Worm (Caenorhabditis elegans) whole organism, L3 larva: Measurements from ENCODE around the gene F35H10.2.

Experiments used
- R02D3.7 ChIP-seq: fragments of 150-350 bp; optimal IDR thresholded peaks from 2 replicates; lab custom pipeline; 2014; ENCODE audit warnings: missing biosample characterization, missing genetic modification characterization
- ZK546.5 ChIP-seq: sonication (generic microtip); optimal IDR thresholded peaks from 2 replicates; lab custom pipeline; 2017; ENCODE audit warnings: missing biosample characterization, missing genetic modification characterization
- aly-2 ChIP-seq: fragments of 150-350 bp; optimal IDR thresholded peaks from 2 replicates; lab custom pipeline; 2014; ENCODE audit warnings: missing biosample characterization, missing genetic modification characterization
- ceh-16 ChIP-seq: sonication (generic microtip); optimal IDR thresholded peaks from 2 replicates; lab custom pipeline; 2017; ENCODE audit warnings: missing biosample characterization, missing genetic modification characterization
- ceh-28 ChIP-seq: fragments of 150-350 bp; optimal IDR thresholded peaks from 2 replicates; lab custom pipeline; 2014; ENCODE audit warnings: missing biosample characterization, missing genetic modification reagents, missing genetic modification characterization
- ceh-82 ChIP-seq: fragments of 150-350 bp; optimal IDR thresholded peaks from 2 replicates; lab custom pipeline; 2014; ENCODE audit warnings: missing biosample characterization, missing genetic modification characterization
- ceh-9 ChIP-seq: sonication (generic microtip); optimal IDR thresholded peaks from 2 replicates; lab custom pipeline; 2018; ENCODE audit warnings: missing biosample characterization, missing genetic modification characterization
- daf-12 ChIP-seq: fragments of 150-350 bp; optimal IDR thresholded peaks from 2 replicates; lab custom pipeline; 2014; ENCODE audit warnings: missing biosample characterization, missing genetic modification reagents, missing genetic modification characterization
- egl-27 ChIP-seq: sonication (generic microtip); optimal IDR thresholded peaks from 4 replicates; lab custom pipeline; 2017; ENCODE audit warnings: missing biosample characterization, missing genetic modification reagents, missing genetic modification characterization
- egl-5 ChIP-seq: fragments of 150-350 bp; optimal IDR thresholded peaks from 2 replicates; lab custom pipeline; 2017; ENCODE audit warnings: missing biosample characterization, missing genetic modification reagents, missing genetic modification characterization, inconsistent platforms
- elt-1 ChIP-seq: fragments of 150-350 bp; optimal IDR thresholded peaks from 2 replicates; lab custom pipeline; 2014; ENCODE audit warnings: missing biosample characterization, missing genetic modification characterization
- elt-2 ChIP-seq: sonication (generic microtip); optimal IDR thresholded peaks from 2 replicates; lab custom pipeline; 2016; ENCODE audit warnings: missing genetic modification reagents, mild to moderate bottlenecking, missing genetic modification characterization, missing compliant biosample characterization
- elt-3 ChIP-seq, 3 experiments: fragments of 150-350 bp in 1 of 3; sonication (generic microtip) in 2 of 3; optimal IDR thresholded peaks; 2 replicates in 2 of 3; 4 replicates in 1 of 3; lab custom pipeline; 2014 to 2017; ENCODE audit warnings: missing biosample characterization in 3 of 3, missing genetic modification characterization in 3 of 3
- eor-1 ChIP-seq, 2 experiments: fragments of 150-350 bp; optimal IDR thresholded peaks; 2 replicates each; lab custom pipeline; 2014 to 2018; ENCODE audit warnings: missing biosample characterization in 2 of 2, missing genetic modification characterization in 2 of 2
- fkh-10 ChIP-seq: sonication (generic microtip); optimal IDR thresholded peaks from 2 replicates; lab custom pipeline; 2017; ENCODE audit warnings: missing biosample characterization, missing genetic modification reagents, missing genetic modification characterization
- fkh-2 ChIP-seq: fragments of 150-350 bp; optimal IDR thresholded peaks from 2 replicates; lab custom pipeline; 2014; ENCODE audit warnings: missing biosample characterization, missing genetic modification reagents, missing genetic modification characterization
- hmg-11 ChIP-seq: sonication (generic microtip); optimal IDR thresholded peaks from 2 replicates; lab custom pipeline; 2016; ENCODE audit warnings: missing genetic modification characterization, missing compliant biosample characterization
- jun-1 ChIP-seq: fragments of 150-350 bp; optimal IDR thresholded peaks from 2 replicates; lab custom pipeline; 2014; ENCODE audit warnings: missing biosample characterization, missing genetic modification reagents, missing genetic modification characterization
- lin-15B ChIP-seq: fragments of 150-350 bp; optimal IDR thresholded peaks from 2 replicates; lab custom pipeline; 2014; ENCODE audit warnings: missing biosample characterization, missing genetic modification characterization
- lin-39 ChIP-seq: fragments of 150-350 bp; optimal IDR thresholded peaks from 2 replicates; lab custom pipeline; 2018; ENCODE audit warnings: missing biosample characterization, missing genetic modification reagents, missing genetic modification characterization
- lsy-12 ChIP-seq: sonication (generic microtip); optimal IDR thresholded peaks from 2 replicates; lab custom pipeline; 2016; ENCODE audit warnings: mild to moderate bottlenecking, missing genetic modification characterization, missing compliant biosample characterization
- mdl-1 ChIP-seq: fragments of 150-350 bp; optimal IDR thresholded peaks from 2 replicates; lab custom pipeline; 2014; ENCODE audit warnings: missing biosample characterization, missing genetic modification characterization
- mml-1 ChIP-seq: fragments of 150-350 bp; sonication (generic microtip); optimal IDR thresholded peaks from 3 replicates; lab custom pipeline; 2014; ENCODE audit warnings: missing biosample characterization, missing genetic modification characterization
- nfya-1 ChIP-seq: sonication (generic microtip); optimal IDR thresholded peaks from 2 replicates; lab custom pipeline; 2017; ENCODE audit warnings: missing genetic modification characterization, mild to moderate bottlenecking, missing compliant biosample characterization, antibody characterized with exemption, moderate library complexity; ENCODE audit not compliant: insufficient read depth
- nhr-11 ChIP-seq: fragments of 150-350 bp; optimal IDR thresholded peaks from 2 replicates; lab custom pipeline; 2014; ENCODE audit warnings: missing biosample characterization, missing genetic modification characterization
- nhr-12 ChIP-seq: fragments of 150-350 bp; optimal IDR thresholded peaks from 2 replicates; lab custom pipeline; 2014; ENCODE audit warnings: missing biosample characterization, missing genetic modification characterization
- nhr-23 ChIP-seq: fragments of 150-350 bp; optimal IDR thresholded peaks from 2 replicates; lab custom pipeline; 2014; ENCODE audit warnings: missing biosample characterization, missing genetic modification reagents, missing genetic modification characterization
- nhr-237 ChIP-seq: fragments of 150-350 bp; optimal IDR thresholded peaks from 2 replicates; lab custom pipeline; 2014; ENCODE audit warnings: missing biosample characterization, missing genetic modification characterization
- nhr-25 ChIP-seq: sonication (generic microtip); optimal IDR thresholded peaks from 2 replicates; lab custom pipeline; 2017; ENCODE audit warnings: missing biosample characterization, missing genetic modification characterization
- nhr-43 ChIP-seq: sonication (generic microtip); optimal IDR thresholded peaks from 2 replicates; lab custom pipeline; 2016; ENCODE audit warnings: mild to moderate bottlenecking, missing genetic modification characterization, missing compliant biosample characterization; ENCODE audit not compliant: poor library complexity, severe bottlenecking
- nhr-67 ChIP-seq: fragments of 150-350 bp; optimal IDR thresholded peaks from 2 replicates; lab custom pipeline; 2014; ENCODE audit warnings: missing biosample characterization, missing genetic modification characterization
- nhr-77 ChIP-seq: fragments of 150-350 bp; optimal IDR thresholded peaks from 2 replicates; lab custom pipeline; 2014; ENCODE audit warnings: missing biosample characterization, missing genetic modification characterization
- pha-4 ChIP-seq: fragments of 150-350 bp; optimal IDR thresholded peaks from 2 replicates; lab custom pipeline; 2014; ENCODE audit warnings: missing biosample characterization, missing genetic modification reagents, missing genetic modification characterization
- sea-2 ChIP-seq: fragments of 150-350 bp; sonication (generic microtip); optimal IDR thresholded peaks from 4 replicates; lab custom pipeline; 2014; ENCODE audit warnings: missing biosample characterization, missing genetic modification reagents, missing genetic modification characterization
- skn-1 ChIP-seq: fragments of 150-350 bp; optimal IDR thresholded peaks from 2 replicates; lab custom pipeline; 2014; ENCODE audit warnings: missing biosample characterization, missing genetic modification characterization
- unc-39 ChIP-seq: sonication (generic microtip); optimal IDR thresholded peaks from 4 replicates; lab custom pipeline; 2017; ENCODE audit warnings: missing biosample characterization, missing genetic modification characterization
- unc-62 ChIP-seq: fragments of 150-350 bp; sonication (generic microtip); optimal IDR thresholded peaks from 4 replicates; lab custom pipeline; 2014; ENCODE audit warnings: missing biosample characterization, missing genetic modification reagents, missing genetic modification characterization
- zag-1 ChIP-seq: fragments of 150-350 bp; optimal IDR thresholded peaks from 2 replicates; lab custom pipeline; 2014; ENCODE audit warnings: missing biosample characterization, missing genetic modification characterization
- ztf-11 ChIP-seq: fragments of 150-350 bp; optimal IDR thresholded peaks from 2 replicates; lab custom pipeline; 2014; ENCODE audit warnings: missing biosample characterization, missing genetic modification characterization
- ztf-4 ChIP-seq: fragments of 150-350 bp; optimal IDR thresholded peaks from 2 replicates; lab custom pipeline; 2014; ENCODE audit warnings: missing biosample characterization, missing genetic modification characterization

Gene F35H10.2

DNA sequence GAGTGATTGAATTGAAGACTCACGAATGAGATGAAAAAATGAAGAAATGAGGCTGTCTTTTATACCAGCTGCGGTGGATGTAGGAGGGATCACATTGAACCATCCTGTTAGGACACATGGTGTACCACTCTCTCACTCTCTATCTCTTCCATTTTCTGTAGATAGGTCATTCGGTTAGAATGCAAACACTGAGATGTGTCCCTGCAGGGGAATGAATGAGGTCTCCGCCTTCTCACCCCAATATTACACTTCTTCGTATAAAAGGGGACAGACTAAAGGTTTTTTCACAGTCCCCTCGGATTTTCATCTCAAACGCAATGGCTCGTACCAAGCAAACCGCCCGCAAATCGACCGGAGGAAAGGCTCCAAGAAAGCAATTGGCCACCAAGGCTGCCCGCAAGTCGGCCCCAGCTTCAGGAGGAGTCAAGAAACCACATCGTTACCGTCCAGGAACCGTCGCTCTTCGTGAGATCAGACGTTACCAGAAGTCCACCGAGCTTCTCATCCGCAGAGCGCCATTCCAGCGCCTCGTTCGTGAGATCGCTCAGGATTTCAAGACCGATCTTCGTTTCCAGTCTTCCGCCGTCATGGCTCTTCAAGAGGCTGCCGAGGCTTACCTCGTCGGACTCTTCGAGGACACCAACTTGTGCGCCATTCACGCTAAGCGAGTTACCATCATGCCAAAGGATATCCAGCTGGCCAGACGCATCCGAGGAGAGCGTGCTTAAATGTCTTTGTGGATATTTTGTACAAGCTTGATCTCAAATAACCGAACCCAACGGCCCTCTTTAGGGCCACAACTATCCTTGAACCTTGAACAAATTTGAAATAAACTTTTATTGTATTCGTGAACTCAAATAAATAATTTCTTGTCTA lies 5.2 kb downstream of the F35H10.2 start, which contains the start of gene his-32:
Gene his-32, plus strand, starts transcription at position 318 of the 876 bp plus-strand sequence.
- TF ChIP-seq nhr-43 (tag; lab: Kevin White, UChicago) = peak; percentile 26
- TF ChIP-seq egl-5 (tag; lab: Kevin White, UChicago) = no peak
- TF ChIP-seq skn-1 (tag; lab: Kevin White, UChicago) = no peak
- TF ChIP-seq ceh-9 (tag; lab: Kevin White, UChicago) = no peak
- TF ChIP-seq ztf-4 (tag; lab: Kevin White, UChicago) = no peak
- TF ChIP-seq ceh-28 (tag; lab: Kevin White, UChicago) = no peak
- TF ChIP-seq nhr-67 (tag; lab: Kevin White, UChicago) = no peak
- no peak for TF ChIP-seq lin-39 (tag; lab: Kevin White, UChicago)
- no peak for TF ChIP-seq jun-1 (tag; lab: Kevin White, UChicago)
- TF ChIP-seq fkh-2 (tag; lab: Kevin White, UChicago) = no peak
- no peak for TF ChIP-seq mdl-1 (tag; lab: Kevin White, UChicago)
- no peak for TF ChIP-seq unc-39
- TF ChIP-seq lsy-12 (tag; lab: Kevin White, UChicago) = peak; percentile 43
- no peak for TF ChIP-seq ztf-11 (tag; lab: Kevin White, UChicago)
- TF ChIP-seq lin-15B = peak; percentile 15
- no peak for TF ChIP-seq nhr-237 (tag; lab: Kevin White, UChicago)
- no peak for TF ChIP-seq ceh-82 (tag; lab: Kevin White, UChicago)
- TF ChIP-seq elt-2 (tag; lab: Kevin White, UChicago) = no peak
- TF ChIP-seq ceh-16 (tag; lab: Kevin White, UChicago) = no peak
- TF ChIP-seq ZK546.5 (tag; lab: Kevin White, UChicago) = no peak
- no peak for TF ChIP-seq elt-3 (tag; optimal IDR thresholded peaks at IDR 0.05; lab: Kevin White, UChicago)
- no peak for TF ChIP-seq mml-1 (tag; lab: Kevin White, UChicago)
- no peak for TF ChIP-seq egl-27 (tag; lab: Kevin White, UChicago)
- TF ChIP-seq sea-2 = no peak
- no peak for TF ChIP-seq hmg-11 (tag; lab: Kevin White, UChicago)
- TF ChIP-seq nhr-25 (tag; lab: Kevin White, UChicago) = peak; percentile 94
- no peak for TF ChIP-seq nhr-12 (tag; lab: Kevin White, UChicago)
- TF ChIP-seq elt-1 (tag; lab: Kevin White, UChicago) = peak; percentile 48
- TF ChIP-seq aly-2 (tag; lab: Kevin White, UChicago) = no peak
- no peak for TF ChIP-seq nhr-11 (tag; lab: Kevin White, UChicago)
- peak; percentile 42 for TF ChIP-seq pha-4 (tag; lab: Kevin White, UChicago)
- no peak for TF ChIP-seq fkh-10 (GFP tag; lab: Kevin White, UChicago)
- no peak for TF ChIP-seq R02D3.7 (tag; lab: Kevin White, UChicago)
- no peak for TF ChIP-seq nfya-1 (tag; lab: Kevin White, UChicago)
- TF ChIP-seq zag-1 = no peak
- TF ChIP-seq unc-62 (GFP tag; lab: Kevin White, UChicago) = no peak
- no peak for TF ChIP-seq eor-1 (tag; optimal IDR thresholded peaks at IDR 0.05; lab: Kevin White, UChicago)
- TF ChIP-seq nhr-23 (tag; lab: Kevin White, UChicago) = peak; percentile 88
- no peak for TF ChIP-seq daf-12 (tag; lab: Kevin White, UChicago)
- TF ChIP-seq, all 47 proteins: peak for 7

DNA sequence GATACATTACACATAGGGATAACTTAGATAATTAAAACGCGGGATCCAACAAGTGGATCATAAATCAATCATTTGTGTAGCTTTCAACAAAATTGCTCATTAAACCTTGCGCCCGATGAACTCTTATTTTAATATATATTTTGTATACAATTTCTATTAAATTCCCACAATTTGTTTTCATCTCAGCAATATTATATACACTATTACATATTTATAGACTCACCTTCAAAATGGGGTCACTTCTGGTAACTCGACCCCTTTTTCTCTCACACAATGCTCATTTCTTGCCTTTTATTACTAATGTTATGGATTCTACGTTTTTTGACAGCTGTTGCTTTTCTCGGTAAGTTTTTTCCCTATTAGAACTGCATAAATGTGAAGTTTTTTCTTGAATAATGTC lies 10.6 kb downstream of the F35H10.2 start, which contains the start of gene lgc-6:
Gene lgc-6, plus strand, starts transcription at position 301 of the 400 bp plus-strand sequence.
- TF ChIP-seq nhr-11 (tag; lab: Kevin White, UChicago) (no peak), jun-1 (tag; lab: Kevin White, UChicago) (no peak), elt-3 (tag; optimal IDR thresholded peaks at IDR 0.05; lab: Kevin White, UChicago) (no peak), fkh-10 (GFP tag; lab: Kevin White, UChicago) (no peak), daf-12 (tag; lab: Kevin White, UChicago) (no peak), nfya-1 (tag; lab: Kevin White, UChicago) (no peak), elt-2 (tag; lab: Kevin White, UChicago) (no peak), ceh-82 (tag; lab: Kevin White, UChicago) (no peak), lsy-12 (tag; lab: Kevin White, UChicago) (no peak), lin-15B (no peak), ZK546.5 (tag; lab: Kevin White, UChicago) (no peak), nhr-12 (tag; lab: Kevin White, UChicago) (no peak), aly-2 (tag; lab: Kevin White, UChicago) (no peak), sea-2 (no peak), lin-39 (tag; lab: Kevin White, UChicago) (no peak), nhr-25 (tag; lab: Kevin White, UChicago) (no peak), nhr-77 (tag; lab: Kevin White, UChicago) (no peak)
